Worm (Caenorhabditis elegans): Measurements from ENCODE around the gene str-94.

DNA sequence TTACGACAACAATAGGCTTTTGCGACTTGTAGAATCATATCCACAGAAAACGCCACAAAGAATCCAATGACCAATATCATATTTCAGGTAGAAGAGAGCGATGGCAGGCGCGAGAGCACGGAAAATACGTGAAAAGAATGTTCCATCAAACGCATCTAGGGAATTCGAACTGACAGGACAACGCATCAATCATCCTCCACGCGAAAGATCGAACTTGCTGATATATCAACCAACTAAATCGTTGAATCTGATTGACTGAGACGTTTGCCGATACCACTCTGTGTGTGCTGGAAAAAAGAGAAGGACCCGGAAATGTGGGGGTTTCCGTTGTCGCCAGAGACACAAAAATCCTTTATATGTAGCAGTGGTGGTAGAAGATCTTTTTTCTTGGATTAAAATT, 30.9 kb downstream of the str-94 start:
- TF ChIP-seq dao-5 (tag; optimal IDR thresholded peaks at IDR 0.05) (no peak), W03F9.2 (tag; optimal IDR thresholded peaks at IDR 0.05) (no peak)
